Fruit fly (Drosophila melanogaster) whole organism, embryonic: ENCODE results near the gene CG42263.

Experiments
- B-H1 ChIP-seq: fragments of 200-800 bp; sonication (Bioruptor generic); IDR thresholded peaks from 3 replicates; pipeline ENCODE4 v1.3.6; 2022; ENCODE audit warnings: missing biosample characterization, missing genetic modification characterization
- Hey ChIP-seq: fragments of 200-800 bp; sonication (Bioruptor generic); optimal IDR thresholded peaks from 3 replicates; lab custom pipeline; 2018; ENCODE audit warnings: missing biosample characterization, mild to moderate bottlenecking, missing genetic modification characterization
- tx ChIP-seq: fragments of 200-800 bp; sonication (Bioruptor generic); optimal IDR thresholded peaks from 2 replicates; lab custom pipeline; 2016; ENCODE audit warnings: missing biosample characterization, missing genetic modification characterization

- no peak for TF ChIP-seq Hey (tag; lab: Kevin White, UChicago)
- TF ChIP-seq B-H1 (GFP tag; lab: Robert Waterston, UW), result no peak
- TF ChIP-seq tx (GFP tag; lab: Kevin White, UChicago), result no peak
Observed at dm6 chr3L:19924771-19925304, 30.8 kb downstream of the CG42263 start, which contains the start of gene Grasp65.
